Fruit fly (Drosophila melanogaster): ENCODE results near the gene Cks85A.

DNA sequence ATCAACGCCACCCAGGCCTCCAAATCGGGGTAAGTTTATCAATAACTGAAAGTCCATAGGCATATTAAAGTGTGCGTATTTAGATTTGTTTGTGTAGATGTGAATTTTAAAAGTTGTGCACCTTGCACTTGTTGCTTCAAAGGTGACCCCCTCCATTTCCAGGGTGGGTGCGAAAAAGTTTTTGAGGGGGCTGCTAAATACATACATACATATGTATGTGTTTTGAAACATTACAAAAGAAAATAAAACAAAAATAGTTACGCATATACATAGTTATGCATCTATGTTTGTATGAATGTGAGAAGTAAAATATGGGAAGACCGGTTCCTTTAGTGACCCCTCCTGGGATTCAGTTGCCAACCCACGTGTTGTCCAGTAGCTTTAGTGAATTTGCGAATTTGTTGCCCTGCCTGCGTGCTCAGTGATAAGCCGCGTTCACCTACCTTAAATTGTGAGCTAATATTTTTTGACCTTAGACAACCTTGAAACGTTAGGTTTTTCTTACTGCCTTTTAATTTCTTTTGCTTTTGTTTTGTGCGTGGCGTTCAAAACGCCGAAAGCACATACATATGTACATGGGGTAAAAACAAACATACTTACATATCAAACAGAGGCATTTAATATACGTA is 48.2 kb downstream of the Cks85A start:
- TF ChIP-seq h (GFP tag; optimal IDR thresholded peaks at IDR 0.05) (peak; percentile 67), psq (GFP tag; optimal IDR thresholded peaks at IDR 0.05) (no peak), CG9705 (GFP tag; optimal IDR thresholded peaks at IDR 0.05) (no peak), jim (GFP tag; optimal IDR thresholded peaks at IDR 0.05) (no peak), pan (optimal IDR thresholded peaks at IDR 0.05) (no peak), Hr78 (GFP tag; optimal IDR thresholded peaks at IDR 0.05) (no peak), usp (GFP tag; optimal IDR thresholded peaks at IDR 0.05) (no peak), fru (GFP tag; optimal IDR thresholded peaks at IDR 0.05) (no peak), CrebA (GFP tag; optimal IDR thresholded peaks at IDR 0.05; ENCODE audit: borderline replicate concordance) (no peak), Dfd (GFP tag; optimal IDR thresholded peaks at IDR 0.05) (no peak), Hr83 (GFP tag; optimal IDR thresholded peaks at IDR 0.05; ENCODE audit: poor library complexity, severe bottlenecking) (no peak), Mio (GFP tag; optimal IDR thresholded peaks at IDR 0.05) (no peak), Vsx2 (GFP tag; optimal IDR thresholded peaks at IDR 0.05; ENCODE audit: partially characterized antibody) (no peak)
